Worm (Caenorhabditis elegans) whole organism, L4 larva: ENCODE results near the gene htas-1.

Experiments
- aly-2 ChIP-seq: sonication (generic microtip); optimal IDR thresholded peaks from 2 replicates; lab custom pipeline; 2018; ENCODE audit warnings: missing biosample characterization, missing genetic modification characterization
- dpl-1 ChIP-seq: fragments of 150-350 bp; optimal IDR thresholded peaks from 2 replicates; lab custom pipeline; 2014; ENCODE audit warnings: missing biosample characterization, missing genetic modification reagents, missing genetic modification characterization
- gei-8 ChIP-seq: fragments of 200-800 bp; sonication (Bioruptor generic); optimal IDR thresholded peaks from 2 replicates; lab custom pipeline; 2018; ENCODE audit warnings: mild to moderate bottlenecking, missing genetic modification characterization, missing compliant biosample characterization
- lin-15B ChIP-seq: fragments of 150-350 bp; sonication (generic microtip); optimal IDR thresholded peaks from 3 replicates; lab custom pipeline; 2014; ENCODE audit warnings: missing biosample characterization, missing genetic modification characterization
- mep-1 ChIP-seq: fragments of 150-350 bp; sonication (generic microtip); optimal IDR thresholded peaks from 3 replicates; lab custom pipeline; 2014; ENCODE audit warnings: missing biosample characterization, missing genetic modification characterization
- nhr-10 ChIP-seq: fragments of 150-350 bp; optimal IDR thresholded peaks from 2 replicates; lab custom pipeline; 2014; ENCODE audit warnings: missing biosample characterization, missing genetic modification characterization
- unc-130 ChIP-seq: sonication (generic microtip); optimal IDR thresholded peaks from 2 replicates; lab custom pipeline; 2016; ENCODE audit warnings: missing genetic modification reagents, missing genetic modification characterization, missing compliant biosample characterization
- unc-62 ChIP-seq, 3 experiments: fragments of 150-350 bp in 1 of 3; sonication (generic microtip); optimal IDR thresholded peaks in 2 of 3; peaks in 1 of 3; 1 replicate in 1 of 3; 2 replicates in 2 of 3; lab custom pipeline; 2014 to 2017; ENCODE audit warnings: missing biosample characterization in 3 of 3, missing genetic modification characterization in 3 of 3, missing genetic modification reagents in 3 of 3, missing genotype in 1 of 3
- zag-1 ChIP-seq: fragments of 150-350 bp; optimal IDR thresholded peaks from 2 replicates; lab custom pipeline; 2014; ENCODE audit warnings: missing biosample characterization, missing genetic modification characterization

ce11 chrIV:9716490-9716889 is 33.2 kb upstream of the htas-1 start:
- TF ChIP-seq lin-15B (tag; lab: Kevin White, UChicago) (no peak), aly-2 (no peak), zag-1 (tag; lab: Kevin White, UChicago) (no peak), mep-1 (tag; lab: Kevin White, UChicago) (no peak), dpl-1 (GFP tag; lab: Kevin White, UChicago) (no peak), gei-8 (GFP tag; lab: Kevin White, UChicago) (no peak), unc-62 (GFP tag; optimal IDR thresholded peaks at IDR 0.05 in 1 of 2; lab: Kevin White, UChicago) (no peak), unc-62 (tag; optimal IDR thresholded peaks at IDR 0.05; lab: Kevin White, UChicago) (no peak), unc-130 (GFP tag; lab: Kevin White, UChicago) (no peak), nhr-10 (peak; percentile 40)
